Worm (Caenorhabditis elegans) whole organism, young adult: Measurements from ENCODE around the gene rab-7.

Source experiments
- C06A6.2 ChIP-seq: fragments of 200-800 bp; sonication (Bioruptor generic); conservative IDR thresholded peaks from 2 replicates; pipeline ENCODE4 v1.3.6; 2022; ENCODE audit warnings: missing genetic modification characterization, missing compliant biosample characterization
- F49E8.2 ChIP-seq: sonication (generic microtip); optimal IDR thresholded peaks from 3 replicates; lab custom pipeline; 2017; ENCODE audit warnings: missing genetic modification characterization, mild to moderate bottlenecking, missing compliant biosample characterization, antibody characterized with exemption, moderate library complexity; ENCODE audit not compliant: insufficient read depth
- F57A8.1 ChIP-seq: fragments of 200-800 bp; sonication (Bioruptor generic); optimal IDR thresholded peaks from 2 replicates; lab custom pipeline; 2018; ENCODE audit warnings: mild to moderate bottlenecking, missing genetic modification characterization, moderate library complexity, missing compliant biosample characterization
- F57C9.4 ChIP-seq: sonication (generic microtip); optimal IDR thresholded peaks from 2 replicates; lab custom pipeline; 2017; ENCODE audit warnings: mild to moderate bottlenecking, missing genetic modification characterization, missing compliant biosample characterization
- K11D2.4 ChIP-seq: fragments of 200-800 bp; sonication (Bioruptor generic); IDR thresholded peaks from 2 replicates; pipeline ENCODE4 v1.3.6; 2022; ENCODE audit warnings: missing genetic modification reagents, missing genetic modification characterization, missing compliant biosample characterization
- T26A5.8 ChIP-seq: sonication (generic microtip); optimal IDR thresholded peaks from 2 replicates; lab custom pipeline; 2016; ENCODE audit warnings: missing genetic modification characterization, missing compliant biosample characterization
- Y56A3A.18 ChIP-seq: fragments of 200-800 bp; sonication (Bioruptor generic); IDR thresholded peaks from 2 replicates; pipeline ENCODE4 v1.3.6; 2022; ENCODE audit warnings: missing genetic modification reagents, missing genetic modification characterization, missing compliant biosample characterization
- Y67H2A.10 ChIP-seq: fragments of 200-800 bp; sonication (Bioruptor generic); conservative IDR thresholded peaks from 2 replicates; pipeline ENCODE4 v1.3.6; 2022; ENCODE audit warnings: missing genetic modification reagents, missing genetic modification characterization, missing compliant biosample characterization
- ZK185.1 ChIP-seq: sonication (generic microtip); optimal IDR thresholded peaks from 2 replicates; lab custom pipeline; 2016; ENCODE audit warnings: mild to moderate bottlenecking, missing genetic modification characterization, missing compliant biosample characterization; ENCODE audit not compliant: poor library complexity, severe bottlenecking
- aptf-2 ChIP-seq: fragments of 200-800 bp; sonication (Bioruptor generic); conservative IDR thresholded peaks from 2 replicates; pipeline ENCODE4 v1.3.6; 2022; ENCODE audit warnings: missing genetic modification reagents, missing genetic modification characterization, missing compliant biosample characterization
- aptf-3 ChIP-seq: fragments of 200-800 bp; sonication (Bioruptor generic); IDR thresholded peaks from 2 replicates; pipeline ENCODE4 v1.3.6; 2022; ENCODE audit warnings: missing genetic modification characterization, missing compliant biosample characterization
- atf-7 ChIP-seq: sonication (generic microtip); optimal IDR thresholded peaks from 2 replicates; lab custom pipeline; 2017; ENCODE audit warnings: mild to moderate bottlenecking, missing genetic modification characterization, missing compliant biosample characterization
- attf-6 ChIP-seq: fragments of 200-800 bp; sonication (Bioruptor generic); IDR thresholded peaks from 2 replicates; pipeline ENCODE4 v1.3.6; 2022; ENCODE audit warnings: missing genetic modification reagents, missing genetic modification characterization, missing compliant biosample characterization
- bed-2 ChIP-seq: fragments of 200-800 bp; sonication (Bioruptor generic); IDR thresholded peaks from 2 replicates; pipeline ENCODE4 v1.3.6; 2022; ENCODE audit warnings: missing genetic modification reagents, missing genetic modification characterization, missing compliant biosample characterization
- ccch-3 ChIP-seq: fragments of 200-800 bp; sonication (Bioruptor generic); optimal IDR thresholded peaks from 2 replicates; lab custom pipeline; 2018; ENCODE audit warnings: mild to moderate bottlenecking, missing genetic modification characterization, missing compliant biosample characterization
- cebp-1 ChIP-seq, 2 experiments: fragments of 200-800 bp in 1 of 2; sonication (Bioruptor generic) in 1 of 2; sonication (generic microtip) in 1 of 2; IDR thresholded peaks in 1 of 2; optimal IDR thresholded peaks in 1 of 2; 2 replicates each; pipeline versions ENCODE4 v1.3.6 to Lab custom; 2017 to 2022; ENCODE audit warnings: missing compliant biosample characterization in 2 of 2, missing genetic modification characterization in 2 of 2, mild to moderate bottlenecking in 1 of 2, missing genetic modification reagents in 1 of 2, moderate library complexity in 1 of 2
- ceh-27 ChIP-seq: fragments of 200-800 bp; sonication (Bioruptor generic); optimal IDR thresholded peaks from 2 replicates; lab custom pipeline; 2018; ENCODE audit warnings: mild to moderate bottlenecking, missing genetic modification characterization, moderate library complexity, missing compliant biosample characterization
- ceh-58 ChIP-seq: fragments of 200-800 bp; sonication (Bioruptor generic); IDR thresholded peaks from 2 replicates; pipeline ENCODE4 v1.3.6; 2022; ENCODE audit warnings: missing genetic modification characterization, missing compliant biosample characterization
- ceh-79 ChIP-seq: sonication (generic microtip); optimal IDR thresholded peaks from 2 replicates; lab custom pipeline; 2017; ENCODE audit warnings: mild to moderate bottlenecking, missing genetic modification characterization, missing compliant biosample characterization
- die-1 ChIP-seq: sonication (generic microtip); optimal IDR thresholded peaks from 2 replicates; lab custom pipeline; 2016; ENCODE audit warnings: missing genotype, mild to moderate bottlenecking, missing genetic modification characterization, missing compliant biosample characterization
- dpl-1 ChIP-seq: fragments of 150-350 bp; optimal IDR thresholded peaks from 2 replicates; lab custom pipeline; 2014; ENCODE audit warnings: missing biosample characterization, missing genetic modification reagents, missing genetic modification characterization
- efl-1 ChIP-seq: fragments of 150-350 bp; optimal IDR thresholded peaks from 2 replicates; lab custom pipeline; 2014; ENCODE audit warnings: missing biosample characterization, missing genetic modification reagents, missing genetic modification characterization
- egl-18 ChIP-seq: fragments of 200-800 bp; sonication (Bioruptor generic); IDR thresholded peaks from 2 replicates; pipeline ENCODE4 v1.3.6; 2022; ENCODE audit warnings: missing genetic modification reagents, missing genetic modification characterization, missing compliant biosample characterization
- egl-44 ChIP-seq: fragments of 200-800 bp; sonication (Bioruptor generic); IDR thresholded peaks from 2 replicates; pipeline ENCODE4 v1.3.6; 2022; ENCODE audit warnings: missing genetic modification reagents, missing genetic modification characterization, missing compliant biosample characterization
- egrh-3 ChIP-seq: fragments of 200-800 bp; sonication (Bioruptor generic); IDR thresholded peaks from 2 replicates; pipeline ENCODE4 v1.3.6; 2022; ENCODE audit warnings: missing genetic modification reagents, missing genetic modification characterization, missing compliant biosample characterization
- ekl-4 ChIP-seq: fragments of 200-800 bp; sonication (Bioruptor generic); IDR thresholded peaks from 2 replicates; pipeline ENCODE4 v1.3.6; 2022; ENCODE audit warnings: missing genetic modification reagents, missing genetic modification characterization, missing compliant biosample characterization
- gei-17 ChIP-seq: fragments of 200-800 bp; sonication (Bioruptor generic); optimal IDR thresholded peaks from 2 replicates; lab custom pipeline; 2018; ENCODE audit warnings: mild to moderate bottlenecking, missing genetic modification characterization, missing compliant biosample characterization
- hsf-1 ChIP-seq: fragments of 200-800 bp; sonication (Bioruptor generic); IDR thresholded peaks from 2 replicates; pipeline ENCODE4 v1.3.6; 2022; ENCODE audit warnings: missing genetic modification reagents, missing genetic modification characterization, missing compliant biosample characterization
- lag-1 ChIP-seq: fragments of 200-800 bp; sonication (Bioruptor generic); IDR thresholded peaks from 2 replicates; pipeline ENCODE4 v1.3.6; 2022; ENCODE audit warnings: missing genetic modification reagents, missing genetic modification characterization, missing compliant biosample characterization
- lin-26 ChIP-seq: fragments of 200-800 bp; sonication (Bioruptor generic); IDR thresholded peaks from 2 replicates; pipeline ENCODE4 v1.3.6; 2022; ENCODE audit warnings: missing genetic modification reagents, missing genetic modification characterization, missing compliant biosample characterization
- lin-40 ChIP-seq: sonication (generic microtip); optimal IDR thresholded peaks from 2 replicates; lab custom pipeline; 2016; ENCODE audit warnings: missing genetic modification characterization, mild to moderate bottlenecking, missing compliant biosample characterization, missing genotype, missing genetic modification reagents
- lsy-27 ChIP-seq: sonication (generic microtip); optimal IDR thresholded peaks from 2 replicates; lab custom pipeline; 2017; ENCODE audit warnings: missing genetic modification characterization, mild to moderate bottlenecking, missing compliant biosample characterization, antibody characterized with exemption, missing genotype, borderline replicate concordance; ENCODE audit not compliant: insufficient read depth
- madf-3 ChIP-seq: fragments of 200-800 bp; sonication (Bioruptor generic); IDR thresholded peaks from 2 replicates; pipeline ENCODE4 v1.3.6; 2022; ENCODE audit warnings: missing genetic modification reagents, missing genetic modification characterization, missing compliant biosample characterization
- mcd-1 ChIP-seq: fragments of 200-800 bp; sonication (Bioruptor generic); IDR thresholded peaks from 2 replicates; pipeline ENCODE4 v1.3.6; 2022; ENCODE audit warnings: missing genetic modification reagents, missing genetic modification characterization, missing compliant biosample characterization
- mes-4 ChIP-seq: sonication (generic microtip); optimal IDR thresholded peaks from 2 replicates; lab custom pipeline; 2016; ENCODE audit warnings: missing genotype, missing genetic modification characterization, missing compliant biosample characterization
- nhr-179 ChIP-seq: sonication (generic microtip); optimal IDR thresholded peaks from 2 replicates; lab custom pipeline; 2016; ENCODE audit warnings: mild to moderate bottlenecking, missing genetic modification characterization, missing compliant biosample characterization
- nhr-27 ChIP-seq: fragments of 200-800 bp; sonication (Bioruptor generic); optimal IDR thresholded peaks from 2 replicates; lab custom pipeline; 2018; ENCODE audit warnings: mild to moderate bottlenecking, missing genetic modification characterization, moderate library complexity, missing compliant biosample characterization
- pbrm-1 ChIP-seq: fragments of 200-800 bp; sonication (Bioruptor generic); IDR thresholded peaks from 2 replicates; pipeline ENCODE4 v1.3.6; 2022; ENCODE audit warnings: missing genetic modification reagents, missing genetic modification characterization, missing compliant biosample characterization
- pha-4 ChIP-seq: fragments of 150-350 bp; sonication (generic microtip); optimal IDR thresholded peaks from 2 replicates; lab custom pipeline; 2014; ENCODE audit warnings: missing biosample characterization, missing genetic modification reagents, missing genetic modification characterization
- rcor-1 ChIP-seq: fragments of 200-800 bp; sonication (Bioruptor generic); IDR thresholded peaks from 2 replicates; pipeline ENCODE4 v1.3.6; 2022; ENCODE audit warnings: missing genetic modification reagents, missing genetic modification characterization, missing compliant biosample characterization
- rec-8 ChIP-seq, 2 experiments: sonication (generic microtip); optimal IDR thresholded peaks; 2 replicates each; lab custom pipeline; 2016; ENCODE audit warnings: mild to moderate bottlenecking in 2 of 2, missing genetic modification characterization in 2 of 2, missing genetic modification reagents in 2 of 2, missing genotype in 2 of 2, missing biosample characterization in 1 of 2, missing compliant biosample characterization in 1 of 2, moderate library complexity in 1 of 2
- repo-1 ChIP-seq: sonication (generic microtip); optimal IDR thresholded peaks from 2 replicates; lab custom pipeline; 2017; ENCODE audit warnings: mild to moderate bottlenecking, missing genetic modification characterization, missing compliant biosample characterization
- sdz-38 ChIP-seq: sonication (generic microtip); optimal IDR thresholded peaks from 2 replicates; lab custom pipeline; 2016; ENCODE audit warnings: missing genotype, missing genetic modification characterization, missing compliant biosample characterization
- sea-2 ChIP-seq: fragments of 200-800 bp; sonication (Bioruptor generic); IDR thresholded peaks from 2 replicates; pipeline ENCODE4 v1.3.6; 2022; ENCODE audit warnings: missing genetic modification characterization, missing compliant biosample characterization
- snpc-3.4 ChIP-seq: sonication (generic microtip); optimal IDR thresholded peaks from 2 replicates; lab custom pipeline; 2017; ENCODE audit warnings: missing genetic modification characterization, mild to moderate bottlenecking, missing compliant biosample characterization, antibody characterized with exemption, moderate library complexity, missing genotype, missing genetic modification reagents
- tbp1 ChIP-seq: fragments of 200-800 bp; sonication (Bioruptor generic); optimal IDR thresholded peaks from 2 replicates; lab custom pipeline; 2018; ENCODE audit warnings: mild to moderate bottlenecking, missing genetic modification characterization, missing compliant biosample characterization
- ztf-28 ChIP-seq: fragments of 200-800 bp; sonication (Bioruptor generic); IDR thresholded peaks from 2 replicates; pipeline ENCODE4 v1.3.6; 2022; ENCODE audit warnings: missing genetic modification reagents, missing genetic modification characterization, missing compliant biosample characterization
- ztf-6 ChIP-seq: fragments of 200-800 bp; sonication (Bioruptor generic); IDR thresholded peaks from 2 replicates; pipeline ENCODE4 v1.3.6; 2022; ENCODE audit warnings: missing genetic modification reagents, missing genetic modification characterization, missing compliant biosample characterization

Gene rab-7

DNA sequence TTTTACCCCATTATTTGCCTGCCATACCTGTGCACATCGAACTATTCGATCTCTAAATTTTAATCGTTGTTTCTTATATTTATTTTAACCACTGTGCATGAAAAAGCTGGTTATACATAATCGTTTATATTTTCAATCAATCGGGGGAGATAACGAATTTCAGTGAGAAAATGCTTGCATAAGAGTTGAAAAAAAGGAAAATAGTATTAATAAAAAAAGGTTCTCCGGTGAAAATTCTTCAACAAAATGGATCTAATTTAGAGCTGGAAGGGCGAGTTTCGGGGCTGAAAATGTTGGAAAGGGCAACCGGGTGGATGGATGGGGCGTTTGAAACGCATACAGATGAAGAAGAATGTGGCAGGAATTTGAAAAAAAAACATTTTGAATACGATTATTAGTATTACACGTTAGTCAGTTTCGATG lies 49.2 kb downstream of the rab-7 start (continued):
- TF ChIP-seq ceh-27 (GFP tag; lab: Kevin White, UChicago) (no peak), nhr-179 (tag; lab: Kevin White, UChicago) (no peak), rcor-1 (GFP tag; lab: Robert Waterston, UW) (peak; percentile 56; the same call in 1 of the 2 replicates), madf-3 (peak; percentile 94), ztf-6 (no peak), mes-4 (tag; lab: Kevin White, UChicago) (peak; percentile 25), ceh-79 (tag; lab: Kevin White, UChicago) (peak; percentile 53), egl-44 (no peak), tbp1 (GFP tag; lab: Kevin White, UChicago) (peak; percentile 60), ceh-58 (GFP tag; lab: Robert Waterston, UW) (peak; percentile 73; the same call in 1 of the 2 replicates), snpc-3.4 (tag; lab: Kevin White, UChicago) (peak; percentile 87), lin-40 (tag; lab: Kevin White, UChicago) (no peak), atf-7 (tag; lab: Kevin White, UChicago) (peak; percentile 55), sea-2 (GFP tag; lab: Robert Waterston, UW) (no peak), nhr-27 (tag; lab: Kevin White, UChicago) (no peak), die-1 (peak; percentile 57), egl-18 (GFP tag; lab: Robert Waterston, UW) (0 out of 2 replicates have a peak, but pooled peaks have one; percentile 43), efl-1 (peak; percentile 28), repo-1 (tag; lab: Kevin White, UChicago) (no peak), aptf-2 (GFP tag; lab: Robert Waterston, UW) (no peak), bed-2 (no peak), lsy-27 (tag; lab: Kevin White, UChicago) (no peak), cebp-1 (GFP tag; IDR thresholded peaks at IDR 0.05; lab: Robert Waterston, UW) (no peak), cebp-1 (tag; optimal IDR thresholded peaks at IDR 0.05; lab: Kevin White, UChicago) (peak; percentile 72), ekl-4 (GFP tag; lab: Robert Waterston, UW) (peak; percentile 93), F57C9.4 (tag; lab: Kevin White, UChicago) (no peak), ZK185.1 (no peak), mcd-1 (GFP tag; lab: Robert Waterston, UW) (peak; percentile 59), egrh-3 (GFP tag; lab: Robert Waterston, UW) (no peak), sdz-38 (no peak), Y56A3A.18 (GFP tag; lab: Robert Waterston, UW) (peak; percentile 84), C06A6.2 (GFP tag; lab: Robert Waterston, UW) (no peak), ccch-3 (no peak), lin-26 (peak; percentile 70), lag-1 (GFP tag; lab: Robert Waterston, UW) (no peak), T26A5.8 (tag; lab: Kevin White, UChicago) (peak; percentile 77), pha-4 (tag; lab: Kevin White, UChicago) (no peak), ztf-28 (no peak), hsf-1 (GFP tag; lab: Robert Waterston, UW) (peak; percentile 82), F49E8.2 (tag; lab: Kevin White, UChicago) (peak; percentile 94), aptf-3 (GFP tag; lab: Robert Waterston, UW) (peak; percentile 74; the same call in 1 of the 2 replicates), dpl-1 (GFP tag; lab: Kevin White, UChicago) (no peak), gei-17 (GFP tag; lab: Kevin White, UChicago) (no peak), attf-6 (GFP tag; lab: Robert Waterston, UW) (peak; percentile 84), pbrm-1 (peak; percentile 77), Y67H2A.10 (0 out of 2 replicates have a peak, but pooled peaks have one; percentile 41), rec-8 (tag; optimal IDR thresholded peaks at IDR 0.05; lab: Kevin White, UChicago) (peak in 1 of 2 experiments; percentile 71), F57A8.1 (GFP tag; lab: Kevin White, UChicago) (no peak), K11D2.4 (GFP tag; lab: Robert Waterston, UW) (no peak)
